Fruit fly (Drosophila melanogaster) whole organism, prepupa: ENCODE measurements around the gene ppk23.

Experiments
- Blimp-1 ChIP-seq: fragments of 200-800 bp; sonication (Bioruptor generic); optimal IDR thresholded peaks from 3 replicates; lab custom pipeline; 2017; ENCODE audit warnings: missing biosample characterization, missing genetic modification characterization, mild to moderate bottlenecking, moderate library complexity, missing genetic modification reagents
- CG10631 ChIP-seq: fragments of 200-800 bp; sonication (Bioruptor generic); optimal IDR thresholded peaks from 2 replicates; lab custom pipeline; 2016; ENCODE audit warnings: missing biosample characterization, missing genetic modification characterization
- CG10669 ChIP-seq: fragments of 200-800 bp; sonication (Bioruptor generic); optimal IDR thresholded peaks from 3 replicates; lab custom pipeline; 2018; ENCODE audit warnings: missing biosample characterization, mild to moderate bottlenecking, missing genetic modification characterization, moderate library complexity
- CG11294 ChIP-seq: fragments of 200-800 bp; sonication (Bioruptor generic); IDR thresholded peaks from 2 replicates; pipeline ENCODE4 v1.3.6; 2022; ENCODE audit warnings: missing biosample characterization, missing genetic modification characterization
- CG11762 ChIP-seq: fragments of 200-800 bp; sonication (Bioruptor generic); optimal IDR thresholded peaks from 3 replicates; lab custom pipeline; 2016; ENCODE audit warnings: missing biosample characterization, missing genetic modification characterization; ENCODE audit not compliant: insufficient read depth
- CG11902 ChIP-seq: fragments of 200-800 bp; sonication (Bioruptor generic); optimal IDR thresholded peaks from 3 replicates; lab custom pipeline; 2016; ENCODE audit warnings: missing biosample characterization, missing genetic modification characterization
- CG15336 ChIP-seq: fragments of 200-800 bp; sonication (Bioruptor generic); IDR thresholded peaks from 2 replicates; pipeline ENCODE4 v1.3.6; 2022; ENCODE audit warnings: missing biosample characterization, missing genetic modification characterization
- CG1621 ChIP-seq: fragments of 200-800 bp; sonication (Bioruptor generic); optimal IDR thresholded peaks from 3 replicates; lab custom pipeline; 2018; ENCODE audit warnings: missing biosample characterization, mild to moderate bottlenecking, missing genetic modification characterization
- CG32006 ChIP-seq: fragments of 200-800 bp; sonication (Bioruptor generic); optimal IDR thresholded peaks from 3 replicates; lab custom pipeline; 2017; ENCODE audit warnings: missing biosample characterization, mild to moderate bottlenecking, missing genetic modification characterization
- CG34406 ChIP-seq: fragments of 200-800 bp; sonication (Bioruptor generic); optimal IDR thresholded peaks from 3 replicates; lab custom pipeline; 2016; ENCODE audit warnings: missing biosample characterization, missing genetic modification characterization
- CG3919 ChIP-seq: fragments of 200-800 bp; sonication (Bioruptor generic); optimal IDR thresholded peaks from 3 replicates; lab custom pipeline; 2016; ENCODE audit warnings: missing biosample characterization, missing genetic modification characterization
- CG6163 ChIP-seq: fragments of 200-800 bp; sonication (Bioruptor generic); IDR thresholded peaks from 3 replicates; pipeline ENCODE4 v1.3.6; 2022; ENCODE audit warnings: missing biosample characterization, missing genetic modification characterization
- CG6276 ChIP-seq: fragments of 200-800 bp; sonication (Bioruptor generic); optimal IDR thresholded peaks from 2 replicates; lab custom pipeline; 2017; ENCODE audit warnings: missing biosample characterization, mild to moderate bottlenecking, missing genetic modification characterization
- CG6792 ChIP-seq: fragments of 200-800 bp; sonication (Bioruptor generic); optimal IDR thresholded peaks from 3 replicates; lab custom pipeline; 2016; ENCODE audit warnings: missing biosample characterization, missing genetic modification characterization
- CG6808 ChIP-seq: fragments of 200-800 bp; sonication (Bioruptor generic); optimal IDR thresholded peaks from 3 replicates; lab custom pipeline; 2017; ENCODE audit warnings: missing biosample characterization, missing genetic modification characterization, mild to moderate bottlenecking, moderate library complexity, missing genetic modification reagents
- CG6854 ChIP-seq: fragments of 200-800 bp; sonication (Bioruptor generic); optimal IDR thresholded peaks from 2 replicates; lab custom pipeline; 2017; ENCODE audit warnings: missing biosample characterization, mild to moderate bottlenecking, missing genetic modification characterization
- CG7368 ChIP-seq: fragments of 200-800 bp; sonication (Bioruptor generic); optimal IDR thresholded peaks from 3 replicates; lab custom pipeline; 2016; ENCODE audit warnings: missing biosample characterization, missing genetic modification characterization
- CG8119 ChIP-seq: fragments of 200-800 bp; sonication (Bioruptor generic); IDR thresholded peaks from 3 replicates; pipeline ENCODE4 v1.3.6; 2022; ENCODE audit warnings: missing biosample characterization, missing genetic modification characterization
- Eip75B ChIP-seq: fragments of 200-800 bp; sonication (Bioruptor generic); optimal IDR thresholded peaks from 3 replicates; lab custom pipeline; 2016; ENCODE audit warnings: missing biosample characterization, missing genetic modification characterization
- Eip78C ChIP-seq: fragments of 200-800 bp; sonication (Bioruptor generic); peaks from one replicate; lab custom pipeline; 2016; ENCODE audit warnings: missing biosample characterization, missing genetic modification characterization
- Eip93F ChIP-seq: fragments of 200-800 bp; sonication (Bioruptor generic); optimal IDR thresholded peaks from 2 replicates; lab custom pipeline; 2016; ENCODE audit warnings: missing biosample characterization, mild to moderate bottlenecking, missing genetic modification characterization
- Ets96B ChIP-seq: fragments of 200-800 bp; optimal IDR thresholded peaks from 2 replicates; lab custom pipeline; 2019; ENCODE audit warnings: missing biosample characterization, mild to moderate bottlenecking, missing genetic modification characterization, moderate library complexity
- Hr39 ChIP-seq: fragments of 200-800 bp; sonication (Bioruptor generic); optimal IDR thresholded peaks from 2 replicates; lab custom pipeline; 2016; ENCODE audit warnings: missing biosample characterization, missing genetic modification characterization
- Lpt ChIP-seq: fragments of 200-800 bp; sonication (Bioruptor generic); optimal IDR thresholded peaks from 3 replicates; lab custom pipeline; 2016; ENCODE audit warnings: missing biosample characterization, missing genetic modification characterization
- Met ChIP-seq: fragments of 200-800 bp; sonication (Bioruptor generic); optimal IDR thresholded peaks from 3 replicates; lab custom pipeline; 2016; ENCODE audit warnings: missing biosample characterization, missing genetic modification characterization
- Smox ChIP-seq: fragments of 200-800 bp; sonication (Bioruptor generic); optimal IDR thresholded peaks from 3 replicates; lab custom pipeline; 2016; ENCODE audit warnings: missing biosample characterization, missing genetic modification characterization
- Sox15 ChIP-seq: fragments of 200-800 bp; sonication (Bioruptor generic); optimal IDR thresholded peaks from 3 replicates; lab custom pipeline; 2016; ENCODE audit warnings: missing biosample characterization, missing genetic modification characterization
- acj6 ChIP-seq: fragments of 200-800 bp; sonication (Bioruptor generic); optimal IDR thresholded peaks from 3 replicates; lab custom pipeline; 2016; ENCODE audit warnings: missing biosample characterization, missing genetic modification characterization
- cyc ChIP-seq: fragments of 200-800 bp; sonication (Bioruptor generic); optimal IDR thresholded peaks from 3 replicates; lab custom pipeline; 2016; ENCODE audit warnings: missing biosample characterization, missing genetic modification characterization
- dac ChIP-seq: fragments of 200-800 bp; sonication (Bioruptor generic); optimal IDR thresholded peaks from 2 replicates; lab custom pipeline; 2017; ENCODE audit warnings: missing biosample characterization, mild to moderate bottlenecking, missing genetic modification characterization
- eg ChIP-seq: fragments of 200-800 bp; sonication (Bioruptor generic); IDR thresholded peaks from 3 replicates; pipeline ENCODE4 v1.3.6; 2022; ENCODE audit warnings: missing biosample characterization, missing genetic modification characterization
- esn ChIP-seq: fragments of 200-800 bp; sonication (Bioruptor generic); optimal IDR thresholded peaks from 2 replicates; lab custom pipeline; 2016; ENCODE audit warnings: missing biosample characterization, mild to moderate bottlenecking, missing genetic modification characterization, moderate library complexity
- fd85E ChIP-seq: fragments of 200-800 bp; sonication (Bioruptor generic); optimal IDR thresholded peaks from 3 replicates; lab custom pipeline; 2016; ENCODE audit warnings: missing biosample characterization, missing genetic modification characterization
- fkh ChIP-seq: fragments of 200-800 bp; sonication (Bioruptor generic); optimal IDR thresholded peaks from 3 replicates; lab custom pipeline; 2017; ENCODE audit warnings: missing biosample characterization, mild to moderate bottlenecking, missing genetic modification characterization, moderate library complexity
- lz ChIP-seq: fragments of 200-800 bp; sonication (Bioruptor generic); optimal IDR thresholded peaks from 3 replicates; lab custom pipeline; 2016; ENCODE audit warnings: missing biosample characterization, missing genetic modification characterization
- salr ChIP-seq, 2 experiments: fragments of 200-800 bp; sonication (Bioruptor generic); optimal IDR thresholded peaks; 3 replicates each; lab custom pipeline; 2016 to 2018; ENCODE audit warnings: missing biosample characterization in 2 of 2, missing genetic modification characterization in 2 of 2, mild to moderate bottlenecking in 1 of 2
- ss ChIP-seq, 2 experiments: fragments of 200-800 bp; sonication (Bioruptor generic); optimal IDR thresholded peaks; 2 replicates in 1 of 2; 3 replicates in 1 of 2; lab custom pipeline; 2017 to 2018; ENCODE audit warnings: mild to moderate bottlenecking in 2 of 2, missing biosample characterization in 2 of 2, missing genetic modification characterization in 2 of 2, moderate library complexity in 1 of 2
- svp ChIP-seq: fragments of 200-800 bp; sonication (Bioruptor generic); peaks from one replicate; lab custom pipeline; 2016; ENCODE audit warnings: missing biosample characterization, missing genetic modification characterization
- vri ChIP-seq: fragments of 200-800 bp; sonication (Bioruptor generic); optimal IDR thresholded peaks from 3 replicates; lab custom pipeline; 2016; ENCODE audit warnings: missing biosample characterization, mild to moderate bottlenecking, missing genetic modification characterization

Gene ppk23

dm6 chrX:17578124-17578523, 9.1 kb upstream of the ppk23 start (continued):
- TF ChIP-seq CG6854 (GFP tag; lab: Kevin White, UChicago) (no peak), CG6792 (GFP tag; lab: Kevin White, UChicago) (peak; percentile 34), CG11294 (GFP tag; lab: Robert Waterston, UW) (no peak), CG32006 (GFP tag; lab: Kevin White, UChicago) (peak; percentile 72), acj6 (GFP tag; lab: Kevin White, UChicago) (peak; percentile 42), lz (GFP tag; lab: Kevin White, UChicago) (peak; percentile 28), CG6163 (GFP tag; lab: Robert Waterston, UW) (peak; percentile 69), fkh (GFP tag; lab: Kevin White, UChicago) (no peak)

- no peak for TF ChIP-seq CG10631
- TF ChIP-seq Eip93F (GFP tag; lab: Kevin White, UChicago), result no peak
- TF ChIP-seq fd85E (GFP tag; lab: Kevin White, UChicago), result no peak
- no peak for TF ChIP-seq salr (GFP tag; optimal IDR thresholded peaks at IDR 0.05; lab: Kevin White, UChicago)
- TF ChIP-seq cyc (GFP tag; lab: Kevin White, UChicago), result no peak
- TF ChIP-seq CG11902 (GFP tag; lab: Kevin White, UChicago), result no peak
- TF ChIP-seq Ets96B (tag; lab: Kevin White, UChicago), result peak; percentile 0
- TF ChIP-seq Smox (GFP tag; lab: Kevin White, UChicago), result no peak
- 0 out of 3 replicates have a peak, but pooled peaks have one; percentile 13 for TF ChIP-seq CG8119 (GFP tag; lab: Robert Waterston, UW)
- TF ChIP-seq CG11762, result no peak
- no peak for TF ChIP-seq CG7368 (GFP tag; lab: Kevin White, UChicago)
- no peak for TF ChIP-seq CG15336 (GFP tag; lab: Robert Waterston, UW)
- TF ChIP-seq esn (GFP tag; lab: Kevin White, UChicago), result no peak
- TF ChIP-seq CG1621 (tag; lab: Kevin White, UChicago), result no peak
- no peak for TF ChIP-seq dac (GFP tag; lab: Kevin White, UChicago)
- TF ChIP-seq CG3919, result no peak
- TF ChIP-seq CG6276 (GFP tag; lab: Kevin White, UChicago), result no peak
- TF ChIP-seq CG6163 (GFP tag; lab: Robert Waterston, UW), result no peak
- no peak for TF ChIP-seq fkh (GFP tag; lab: Kevin White, UChicago)
- TF ChIP-seq CG34406 (GFP tag; lab: Kevin White, UChicago), result peak; percentile 23
- no peak for TF ChIP-seq eg (GFP tag; lab: Robert Waterston, UW)
- TF ChIP-seq Lpt, result no peak
- TF ChIP-seq Sox15 (GFP tag; lab: Kevin White, UChicago), result no peak
- TF ChIP-seq CG10669 (GFP tag; lab: Kevin White, UChicago), result no peak
- peak; percentile 50 for TF ChIP-seq svp (GFP tag; lab: Kevin White, UChicago)
- no peak for TF ChIP-seq acj6 (GFP tag; lab: Kevin White, UChicago)
These were observed 8.3 kb upstream of the ppk23 start for dm6 chrX:17577356-17577755.

- TF ChIP-seq CG11762 (no peak), Eip78C (peak; percentile 30), Eip75B (no peak)
These were observed 7.6 kb upstream of the ppk23 start for dm6 chrX:17576606-17577005.

dm6 chrX:17575846-17576245, 6.8 kb upstream of the ppk23 start:
- TF ChIP-seq Met (GFP tag; lab: Kevin White, UChicago) (no peak), Blimp-1 (no peak), svp (GFP tag; lab: Kevin White, UChicago) (peak; percentile 60), vri (GFP tag; lab: Kevin White, UChicago) (no peak), ss (GFP tag; optimal IDR thresholded peaks at IDR 0.05; lab: Kevin White, UChicago) (peak in 1 of 2 experiments; percentile 21), Eip78C (peak; percentile 8), Hr39 (GFP tag; lab: Kevin White, UChicago) (no peak), CG6808 (GFP tag; lab: Kevin White, UChicago) (no peak), eg (GFP tag; lab: Robert Waterston, UW) (0 out of 3 replicates have a peak, but pooled peaks have one; percentile 11)
